Worm (Caenorhabditis elegans): Measurements from ENCODE around the gene Y15E3A.5.

The Y15E3A.5 gene

DNA sequence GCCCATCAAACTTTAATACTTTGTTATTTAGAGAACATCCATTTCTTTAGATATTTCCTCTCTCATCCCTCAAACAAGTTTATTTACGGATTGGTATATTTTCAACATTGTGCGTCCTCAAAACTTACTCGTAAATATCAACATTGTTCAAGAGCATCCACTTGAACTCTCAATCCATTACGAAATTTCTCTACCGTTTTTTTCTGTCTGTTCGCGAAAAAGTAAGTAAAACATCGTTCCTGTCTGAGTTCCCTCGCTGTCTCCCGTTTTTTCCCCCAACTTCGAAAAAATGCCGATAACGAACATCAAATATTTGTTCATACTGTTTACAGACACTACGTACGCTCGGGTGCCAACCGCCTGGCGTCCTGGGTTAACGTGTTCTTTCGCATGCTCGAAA is 5.5 kb upstream of the Y15E3A.5 start:
- TF ChIP-seq ceh-18 (tag; optimal IDR thresholded peaks at IDR 0.05), result peak; percentile 15
- no peak for TF ChIP-seq npax-4 (tag; optimal IDR thresholded peaks at IDR 0.05)

DNA sequence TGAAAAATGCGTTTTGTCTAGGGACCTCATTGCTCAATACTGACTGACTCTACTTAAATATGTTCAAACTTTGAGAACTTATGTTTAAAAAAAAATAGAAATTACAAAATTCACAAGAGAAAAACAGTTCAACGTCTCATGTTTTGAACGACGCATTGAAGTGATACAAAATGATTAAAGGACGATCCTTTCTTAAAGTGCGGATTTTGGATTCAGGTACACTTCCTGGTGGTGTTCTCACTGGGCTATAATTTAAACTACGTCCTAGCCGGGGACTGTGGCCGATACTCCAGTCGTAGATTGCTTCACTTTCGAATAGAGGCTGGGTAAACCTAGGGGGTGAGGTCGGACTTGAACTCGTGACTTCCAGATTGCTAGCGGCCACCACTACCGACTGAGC is 4.7 kb upstream of the Y15E3A.5 start:
- TF ChIP-seq pat-9 (tag; optimal IDR thresholded peaks at IDR 0.05) (no peak), eyg-1 (tag; optimal IDR thresholded peaks at IDR 0.05) (no peak), ceh-22 (tag; optimal IDR thresholded peaks at IDR 0.05) (no peak), npax-4 (tag; optimal IDR thresholded peaks at IDR 0.05) (no peak), pag-3 (tag; optimal IDR thresholded peaks at IDR 0.05; ENCODE audit: borderline replicate concordance) (no peak), zip-5 (tag; optimal IDR thresholded peaks at IDR 0.05) (no peak), elt-2 (tag; optimal IDR thresholded peaks at IDR 0.05) (no peak), elt-4 (tag; optimal IDR thresholded peaks at IDR 0.05) (no peak), tbx-7 (tag; optimal IDR thresholded peaks at IDR 0.05) (no peak), hlh-6 (tag; optimal IDR thresholded peaks at IDR 0.05) (no peak)

DNA sequence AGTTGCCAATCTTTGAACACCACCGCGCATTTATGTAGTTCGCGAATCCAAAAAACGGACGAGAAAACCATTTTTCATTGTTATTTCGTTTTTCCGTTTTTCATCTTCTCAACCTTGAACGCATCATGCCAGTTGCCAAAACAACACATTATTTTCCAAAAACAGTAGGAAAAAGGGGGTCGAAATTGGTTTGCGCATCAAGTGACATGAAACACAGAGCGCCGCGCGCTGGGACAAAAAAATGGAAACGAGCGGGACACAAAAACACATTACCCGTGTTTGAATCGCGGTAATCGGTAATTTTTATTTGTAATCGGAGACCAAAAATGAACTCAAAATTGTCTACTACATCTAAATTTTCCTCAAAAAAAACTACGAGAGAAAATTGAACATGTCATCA is 4.0 kb upstream of the Y15E3A.5 start:
- TF ChIP-seq gmeb-2 (tag; optimal IDR thresholded peaks at IDR 0.05), result no peak
- no peak for TF ChIP-seq nhr-232 (tag; optimal IDR thresholded peaks at IDR 0.05)
- TF ChIP-seq fkh-10 (GFP tag; optimal IDR thresholded peaks at IDR 0.05), result no peak
- TF ChIP-seq hlh-15 (tag; optimal IDR thresholded peaks at IDR 0.05), result no peak
- TF ChIP-seq sox-2 (GFP tag; IDR thresholded peaks at IDR 0.05), result no peak
- TF ChIP-seq ttx-3 (tag; optimal IDR thresholded peaks at IDR 0.05), result no peak
- no peak for TF ChIP-seq ceh-14 (tag; optimal IDR thresholded peaks at IDR 0.05)
- TF ChIP-seq odd-2 (tag; optimal IDR thresholded peaks at IDR 0.05), result no peak
- no peak for TF ChIP-seq ceh-45 (GFP tag; IDR thresholded peaks at IDR 0.05)
- TF ChIP-seq unc-86 (tag; optimal IDR thresholded peaks at IDR 0.05), result no peak
- no peak for TF ChIP-seq ceh-30 (tag; optimal IDR thresholded peaks at IDR 0.05)
- TF ChIP-seq ceh-2 (tag; optimal IDR thresholded peaks at IDR 0.05), result no peak
- TF ChIP-seq pha-2 (tag; optimal IDR thresholded peaks at IDR 0.05), result no peak

DNA sequence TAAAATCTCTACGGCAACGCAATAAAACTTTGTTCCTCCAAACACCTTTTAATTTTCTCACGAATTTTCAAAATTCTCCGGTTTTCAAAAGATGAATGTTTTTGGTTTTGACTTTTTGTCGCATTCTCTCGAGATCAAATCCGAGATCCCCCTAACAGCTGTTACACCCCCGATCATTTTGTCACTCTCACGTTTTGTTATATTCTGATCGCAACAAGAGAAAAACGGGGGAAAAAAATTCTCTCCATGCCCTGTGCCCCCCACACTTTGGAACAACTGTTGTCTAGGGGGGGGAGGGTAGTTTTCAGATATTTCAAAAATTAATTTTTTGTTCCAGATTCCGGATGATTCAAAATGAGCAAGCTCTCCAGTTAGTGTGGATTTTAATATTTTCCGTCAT is 2.2 kb upstream of the Y15E3A.5 start:
- TF ChIP-seq ceh-18 (tag; optimal IDR thresholded peaks at IDR 0.05) (peak; percentile 61), sox-4 (tag; optimal IDR thresholded peaks at IDR 0.05) (no peak)

DNA sequence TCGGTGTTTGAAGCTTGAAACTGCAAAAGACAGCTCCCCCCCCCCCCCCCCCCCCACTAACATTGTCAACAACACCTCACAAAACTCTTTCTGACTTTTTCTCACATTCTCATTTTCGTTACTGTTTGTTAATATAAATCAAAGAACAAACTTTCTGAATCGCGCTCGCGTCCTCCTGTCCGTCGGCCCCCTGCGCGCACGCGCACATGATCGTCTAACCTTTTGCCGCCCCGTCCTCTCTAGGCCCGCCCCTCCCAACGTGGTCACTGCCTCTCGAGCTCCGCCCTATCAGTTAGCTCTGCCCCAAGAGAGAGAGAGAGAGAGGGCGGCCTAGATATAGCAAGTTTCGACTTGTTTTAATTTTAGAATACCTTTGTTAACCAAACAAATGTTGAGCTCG is 385 bp downstream of the Y15E3A.5 start:
- TF ChIP-seq gmeb-2 (tag; optimal IDR thresholded peaks at IDR 0.05), result peak; percentile 4
- TF ChIP-seq unc-86 (tag; optimal IDR thresholded peaks at IDR 0.05), result no peak
- peak; percentile 23 for TF ChIP-seq hlh-30 (tag; optimal IDR thresholded peaks at IDR 0.05; ENCODE audit: insufficient read depth)

DNA sequence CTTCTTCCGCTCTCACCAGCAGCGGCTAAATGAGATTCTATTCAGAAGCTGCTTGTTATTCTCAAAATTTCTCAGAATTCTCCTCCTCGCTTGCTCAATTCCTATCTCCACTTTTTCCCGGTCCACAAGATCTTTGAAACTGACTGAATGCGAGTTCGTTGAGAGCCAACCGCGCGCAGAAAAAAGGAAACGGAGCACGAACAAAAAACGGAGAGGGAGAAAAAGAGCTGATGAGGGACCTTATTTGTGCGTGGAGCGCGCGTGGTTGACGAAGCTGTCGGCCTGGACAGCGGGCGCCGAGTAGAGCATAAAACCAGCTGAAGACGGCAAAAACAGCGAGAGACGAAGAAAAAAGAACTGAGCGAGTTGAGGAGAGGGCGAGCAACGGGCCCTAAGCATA is 1.7 kb downstream of the Y15E3A.5 start:
- TF ChIP-seq ceh-48 (tag; optimal IDR thresholded peaks at IDR 0.05), result no peak
- TF ChIP-seq pax-1 (tag; optimal IDR thresholded peaks at IDR 0.05), result no peak
- TF ChIP-seq unc-42 (tag; optimal IDR thresholded peaks at IDR 0.05), result peak; percentile 48
- no peak for TF ChIP-seq npax-4 (tag; optimal IDR thresholded peaks at IDR 0.05)
- peak; percentile 24 for TF ChIP-seq ceh-31 (tag; optimal IDR thresholded peaks at IDR 0.05)

DNA sequence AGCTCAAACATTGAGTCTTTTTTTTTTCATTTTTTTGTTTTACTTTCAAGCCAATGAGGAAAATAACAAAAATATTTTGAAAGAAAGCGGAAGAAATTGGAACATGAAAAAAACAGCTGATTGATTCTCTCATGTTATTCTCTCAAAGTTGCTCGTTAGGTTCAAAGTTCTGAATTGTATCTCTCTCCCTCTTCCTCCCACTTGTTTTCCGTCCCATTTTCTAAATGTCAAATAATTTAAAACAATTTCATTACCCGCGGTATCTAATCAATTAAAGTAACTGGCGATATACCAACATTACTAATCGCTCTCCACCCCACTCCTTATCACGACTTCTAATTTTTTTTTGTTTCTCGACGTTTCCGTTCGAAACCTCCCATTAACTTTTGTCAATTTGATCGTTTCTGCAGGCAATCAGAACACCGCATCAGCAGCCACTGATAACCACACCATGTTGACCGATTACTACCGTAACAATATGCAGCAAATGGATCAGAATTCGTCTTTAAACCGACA is 2.4 kb downstream of the Y15E3A.5 start:
- TF ChIP-seq ceh-2 (tag; optimal IDR thresholded peaks at IDR 0.05), result no peak
- peak; percentile 54 for TF ChIP-seq elt-2 (tag; optimal IDR thresholded peaks at IDR 0.05)
